Worm (Caenorhabditis elegans) whole organism, mixed stage, embryonic: ENCODE measurements around the gene hlh-25.

Source experiments
- M03D4.4 ChIP-seq: sonication (generic microtip); optimal IDR thresholded peaks from 2 replicates; lab custom pipeline; 2017; ENCODE audit warnings: mild to moderate bottlenecking, missing genetic modification characterization, missing compliant biosample characterization
- bed-3 ChIP-seq: fragments of 200-800 bp; sonication (Bioruptor generic); optimal IDR thresholded peaks from 3 replicates; lab custom pipeline; 2018; ENCODE audit warnings: mild to moderate bottlenecking, missing genetic modification characterization, moderate library complexity, missing compliant biosample characterization
- blmp-1 ChIP-seq: fragments of 150-350 bp; optimal IDR thresholded peaks from 2 replicates; lab custom pipeline; 2014; ENCODE audit warnings: missing biosample characterization, missing genetic modification characterization
- ceh-43 ChIP-seq: fragments of 200-800 bp; sonication (Bioruptor generic); optimal IDR thresholded peaks from 2 replicates; lab custom pipeline; 2018; ENCODE audit warnings: mild to moderate bottlenecking, missing genetic modification characterization, moderate library complexity, missing compliant biosample characterization
- ceh-83 ChIP-seq: fragments of 200-800 bp; sonication (Bioruptor generic); optimal IDR thresholded peaks from 2 replicates; lab custom pipeline; 2018; ENCODE audit warnings: mild to moderate bottlenecking, missing genetic modification characterization, missing compliant biosample characterization
- ces-1 ChIP-seq: fragments of 150-350 bp; optimal IDR thresholded peaks from 2 replicates; lab custom pipeline; 2014; ENCODE audit warnings: missing biosample characterization, missing genetic modification reagents, missing genetic modification characterization
- drap-1 ChIP-seq: fragments of 200-800 bp; sonication (Bioruptor generic); optimal IDR thresholded peaks from 3 replicates; lab custom pipeline; 2018; ENCODE audit warnings: mild to moderate bottlenecking, missing genetic modification characterization, missing compliant biosample characterization
- elt-1 ChIP-seq: sonication (generic microtip); optimal IDR thresholded peaks from 2 replicates; lab custom pipeline; 2017; ENCODE audit warnings: missing genetic modification characterization, mild to moderate bottlenecking, missing compliant biosample characterization, antibody characterized with exemption, moderate library complexity, borderline replicate concordance; ENCODE audit not compliant: insufficient read depth
- elt-3 ChIP-seq: fragments of 150-350 bp; optimal IDR thresholded peaks from 2 replicates; lab custom pipeline; 2014; ENCODE audit warnings: missing biosample characterization, missing genetic modification characterization
- flh-1 ChIP-seq: fragments of 200-800 bp; sonication (Bioruptor generic); optimal IDR thresholded peaks from 2 replicates; lab custom pipeline; 2018; ENCODE audit warnings: mild to moderate bottlenecking, missing genetic modification characterization, moderate library complexity, missing compliant biosample characterization
- ham-2 ChIP-seq: fragments of 200-800 bp; sonication (Bioruptor generic); optimal IDR thresholded peaks from 2 replicates; lab custom pipeline; 2018; ENCODE audit warnings: mild to moderate bottlenecking, missing genetic modification characterization, missing compliant biosample characterization
- hlh-1 ChIP-seq: fragments of 150-350 bp; optimal IDR thresholded peaks from 2 replicates; lab custom pipeline; 2014; ENCODE audit warnings: missing biosample characterization, missing genetic modification reagents, missing genetic modification characterization
- lin-13 ChIP-seq: fragments of 150-350 bp; optimal IDR thresholded peaks from 2 replicates; lab custom pipeline; 2014; ENCODE audit warnings: missing biosample characterization, missing genetic modification characterization
- lin-32 ChIP-seq: fragments of 200-800 bp; sonication (Bioruptor generic); optimal IDR thresholded peaks from 2 replicates; lab custom pipeline; 2018; ENCODE audit warnings: mild to moderate bottlenecking, missing genetic modification characterization, missing compliant biosample characterization
- mab-5 ChIP-seq: fragments of 150-350 bp; optimal IDR thresholded peaks from 2 replicates; lab custom pipeline; 2014; ENCODE audit warnings: missing biosample characterization, missing genetic modification characterization
- mep-1 ChIP-seq: fragments of 150-350 bp; optimal IDR thresholded peaks from 2 replicates; lab custom pipeline; 2017; ENCODE audit warnings: missing biosample characterization, missing genetic modification reagents, missing genetic modification characterization, inconsistent platforms
- nhr-12 ChIP-seq: fragments of 150-350 bp; optimal IDR thresholded peaks from 2 replicates; lab custom pipeline; 2014; ENCODE audit warnings: missing biosample characterization, missing genetic modification characterization
- nhr-2 ChIP-seq: fragments of 150-350 bp; optimal IDR thresholded peaks from 2 replicates; lab custom pipeline; 2014; ENCODE audit warnings: missing biosample characterization, missing genetic modification characterization
- nhr-237 ChIP-seq: fragments of 150-350 bp; optimal IDR thresholded peaks from 2 replicates; lab custom pipeline; 2014; ENCODE audit warnings: missing biosample characterization, missing genetic modification characterization
- nhr-76 ChIP-seq: sonication (generic microtip); optimal IDR thresholded peaks from 2 replicates; lab custom pipeline; 2017; ENCODE audit warnings: missing biosample characterization, missing genetic modification characterization
- pha-4 ChIP-seq: fragments of 150-350 bp; optimal IDR thresholded peaks from 2 replicates; lab custom pipeline; 2018; ENCODE audit warnings: missing biosample characterization, missing genetic modification reagents, missing genetic modification characterization
- snpc-4 ChIP-seq: fragments of 150-350 bp; optimal IDR thresholded peaks from 2 replicates; lab custom pipeline; 2014; ENCODE audit warnings: missing biosample characterization, missing genetic modification characterization
- sptf-1 ChIP-seq: sonication (generic microtip); optimal IDR thresholded peaks from 2 replicates; lab custom pipeline; 2017; ENCODE audit warnings: mild to moderate bottlenecking, missing genetic modification characterization, moderate library complexity, missing compliant biosample characterization
- unc-120 ChIP-seq: sonication (generic microtip); optimal IDR thresholded peaks from 2 replicates; lab custom pipeline; 2017; ENCODE audit warnings: missing genetic modification characterization, missing compliant biosample characterization; ENCODE audit not compliant: poor library complexity, severe bottlenecking
- unc-39 ChIP-seq: fragments of 150-350 bp; optimal IDR thresholded peaks from 2 replicates; lab custom pipeline; 2014; ENCODE audit warnings: missing biosample characterization, missing genetic modification characterization
- unc-62 ChIP-seq: fragments of 150-350 bp; optimal IDR thresholded peaks from 2 replicates; lab custom pipeline; 2014; ENCODE audit warnings: missing biosample characterization, missing genetic modification reagents, missing genetic modification characterization
- ztf-11 ChIP-seq: fragments of 150-350 bp; optimal IDR thresholded peaks from 2 replicates; lab custom pipeline; 2014; ENCODE audit warnings: missing biosample characterization, missing genetic modification characterization

The hlh-25 gene

DNA sequence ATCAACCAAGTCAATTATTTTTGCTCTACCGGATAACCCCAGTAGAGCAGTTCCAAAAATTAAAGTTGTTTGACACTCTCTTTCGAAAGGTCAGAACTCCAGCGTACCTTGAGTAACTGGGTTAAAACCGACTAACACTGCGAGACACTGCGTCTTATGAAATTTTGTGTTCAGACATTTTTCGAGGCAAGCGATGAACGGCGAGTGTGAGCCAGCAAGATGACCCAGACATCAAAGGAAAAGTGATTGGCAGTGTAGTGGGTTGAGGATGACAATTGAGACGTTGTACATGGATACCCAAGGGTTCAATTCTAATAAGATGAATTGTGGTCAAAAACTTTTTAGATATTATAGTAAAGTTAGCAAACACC lies 9.1 kb downstream of the hlh-25 start:
- TF ChIP-seq nhr-2 (peak; percentile 23), ceh-83 (GFP tag; lab: Kevin White, UChicago) (no peak)

DNA sequence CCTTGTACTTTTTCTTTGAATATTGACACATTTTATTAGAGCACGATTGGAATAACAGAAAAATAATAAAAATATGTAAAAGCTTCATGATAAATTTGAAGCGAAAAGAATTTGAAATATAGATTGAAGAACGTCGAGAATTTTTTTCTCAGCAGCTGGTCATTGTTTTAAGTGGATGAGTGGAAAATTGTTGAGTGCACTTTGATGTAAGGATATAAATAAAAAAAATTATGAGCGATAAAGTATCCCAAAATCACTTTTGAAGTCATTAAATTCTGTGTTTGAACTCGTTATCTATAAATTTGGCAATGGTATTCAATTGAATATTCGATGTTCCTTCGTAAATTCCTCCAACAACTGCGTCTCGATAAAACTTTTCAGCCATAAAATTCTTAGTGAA lies 9.7 kb downstream of the hlh-25 start, which contains the start of gene ins-13:
Gene ins-13, minus strand, starts transcription at position 101 of the 400 bp plus-strand sequence.
- TF ChIP-seq unc-120 (tag; lab: Kevin White, UChicago) = no peak
- TF ChIP-seq, all 35 proteins: peak for 0

DNA sequence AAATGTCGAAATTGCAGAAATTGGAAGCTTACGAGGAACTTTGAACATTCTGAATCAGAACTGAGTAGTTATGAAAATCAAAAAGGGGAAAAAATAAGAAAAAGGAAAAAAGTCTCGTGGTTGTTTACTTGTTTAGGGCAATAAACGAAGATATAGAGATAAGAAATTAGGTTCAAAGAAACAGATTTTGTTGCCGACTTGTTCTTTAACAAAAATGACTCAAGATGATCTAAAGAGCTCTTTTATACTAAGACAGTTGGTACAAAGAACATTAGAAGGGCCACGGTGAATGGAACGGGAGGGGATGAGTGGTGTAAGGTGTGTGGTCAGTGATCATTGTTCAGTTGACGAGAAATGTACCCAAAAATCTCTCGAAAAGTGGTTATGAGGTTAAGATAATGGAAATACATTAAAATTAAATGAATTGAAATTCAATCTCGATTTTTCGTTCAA lies 12.4 kb downstream of the hlh-25 start, which contains the start of gene acdh-2:
Gene acdh-2, minus strand, starts transcription at position 51 of the 453 bp plus-strand sequence.
- TF ChIP-seq ham-2 (GFP tag; lab: Kevin White, UChicago) = no peak
- no peak for TF ChIP-seq unc-120 (tag; lab: Kevin White, UChicago)
- TF ChIP-seq ceh-43 (GFP tag; lab: Kevin White, UChicago) = no peak
- no peak for TF ChIP-seq nhr-237 (tag; lab: Kevin White, UChicago)
- TF ChIP-seq hlh-1 (tag; lab: Kevin White, UChicago) = no peak
- no peak for TF ChIP-seq ztf-11 (tag; lab: Kevin White, UChicago)
- TF ChIP-seq elt-1 = no peak
- no peak for TF ChIP-seq nhr-2
- TF ChIP-seq elt-3 = no peak

DNA sequence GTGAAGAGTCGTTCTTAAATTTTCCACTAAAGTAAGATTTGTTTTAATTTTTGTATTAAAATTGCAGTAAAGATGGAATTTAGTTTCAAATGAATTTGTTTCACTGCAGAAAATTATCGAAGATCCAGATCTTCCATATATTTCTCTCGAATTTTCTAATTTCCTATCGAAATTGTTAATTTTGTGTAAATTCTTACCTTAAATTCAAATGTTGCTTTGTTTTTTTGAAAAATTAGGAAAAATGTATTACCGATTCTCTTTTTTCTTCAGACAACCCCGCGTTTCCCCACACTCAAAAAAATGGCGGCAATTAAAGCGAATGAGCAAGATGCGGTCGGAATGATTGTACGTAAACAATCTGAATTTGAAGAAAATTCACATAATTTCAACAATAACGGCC lies 14.7 kb downstream of the hlh-25 start, which contains the start of gene C17C3.6:
Gene C17C3.6, plus strand, starts transcription at position 301 of the 400 bp plus-strand sequence.
- TF ChIP-seq sptf-1 (tag; lab: Kevin White, UChicago) (no peak), nhr-237 (tag; lab: Kevin White, UChicago) (no peak), mep-1 (tag; lab: Kevin White, UChicago) (no peak), nhr-12 (tag; lab: Kevin White, UChicago) (no peak), nhr-2 (no peak), unc-39 (tag; lab: Kevin White, UChicago) (no peak), lin-32 (GFP tag; lab: Kevin White, UChicago) (no peak)

DNA sequence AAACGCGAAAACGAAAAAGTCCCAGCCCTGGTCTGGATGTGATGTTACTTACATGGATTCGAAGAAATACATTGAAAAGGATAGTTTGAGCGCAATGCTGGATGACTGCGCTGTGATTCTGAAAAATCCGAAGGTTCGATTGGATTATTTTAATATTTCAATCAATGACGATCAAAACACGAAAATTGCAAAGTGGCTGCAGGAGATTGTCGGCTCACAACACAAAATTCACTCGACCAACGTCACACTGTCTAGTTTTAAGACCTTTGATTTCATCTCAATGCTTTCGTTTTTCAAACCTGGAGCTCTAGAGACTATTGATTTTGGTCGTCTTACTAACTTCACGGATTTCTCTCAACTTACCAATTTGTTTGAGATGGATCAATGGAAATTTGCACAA lies 16.5 kb downstream of the hlh-25 start, which contains the start of gene C17C3.5:
Gene C17C3.5, plus strand, starts transcription at position 301 of the 400 bp plus-strand sequence.
- TF ChIP-seq nhr-2 = no peak
- TF ChIP-seq M03D4.4 (tag; lab: Kevin White, UChicago) = no peak
- TF ChIP-seq snpc-4 (tag; lab: Kevin White, UChicago) = no peak
- TF ChIP-seq blmp-1 (tag; lab: Kevin White, UChicago) = no peak
- no peak for TF ChIP-seq ham-2 (GFP tag; lab: Kevin White, UChicago)
- TF ChIP-seq lin-13 (tag; lab: Kevin White, UChicago) = no peak
- no peak for TF ChIP-seq hlh-1 (tag; lab: Kevin White, UChicago)
- no peak for TF ChIP-seq pha-4 (tag; lab: Kevin White, UChicago)
- no peak for TF ChIP-seq nhr-76 (tag; lab: Kevin White, UChicago)
- TF ChIP-seq bed-3 = no peak

DNA sequence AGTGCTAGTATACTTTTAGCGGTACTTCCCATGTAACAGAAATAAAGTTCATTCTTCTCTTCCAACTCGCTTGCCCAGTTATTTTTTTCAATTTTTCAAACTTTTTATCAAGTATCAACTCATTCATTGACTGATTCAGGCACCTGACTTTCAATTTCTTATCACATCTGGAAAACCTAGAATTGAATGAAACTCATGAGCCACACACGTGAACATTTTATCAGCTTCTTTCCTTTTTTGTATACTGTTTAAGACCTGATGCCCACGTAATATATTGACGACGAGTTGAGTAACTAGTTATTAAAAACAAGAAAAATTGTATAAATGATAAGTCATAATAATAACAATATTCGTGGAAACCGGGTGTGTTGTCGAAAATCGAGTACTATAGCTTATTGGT lies 18.5 kb downstream of the hlh-25 start:
- TF ChIP-seq mab-5 (tag; lab: Kevin White, UChicago) (no peak), ces-1 (GFP tag; lab: Kevin White, UChicago) (no peak), sptf-1 (tag; lab: Kevin White, UChicago) (no peak), hlh-1 (tag; lab: Kevin White, UChicago) (no peak), ham-2 (GFP tag; lab: Kevin White, UChicago) (no peak), M03D4.4 (tag; lab: Kevin White, UChicago) (no peak), nhr-12 (tag; lab: Kevin White, UChicago) (no peak), pha-4 (tag; lab: Kevin White, UChicago) (no peak), mep-1 (tag; lab: Kevin White, UChicago) (no peak), lin-13 (tag; lab: Kevin White, UChicago) (no peak)

DNA sequence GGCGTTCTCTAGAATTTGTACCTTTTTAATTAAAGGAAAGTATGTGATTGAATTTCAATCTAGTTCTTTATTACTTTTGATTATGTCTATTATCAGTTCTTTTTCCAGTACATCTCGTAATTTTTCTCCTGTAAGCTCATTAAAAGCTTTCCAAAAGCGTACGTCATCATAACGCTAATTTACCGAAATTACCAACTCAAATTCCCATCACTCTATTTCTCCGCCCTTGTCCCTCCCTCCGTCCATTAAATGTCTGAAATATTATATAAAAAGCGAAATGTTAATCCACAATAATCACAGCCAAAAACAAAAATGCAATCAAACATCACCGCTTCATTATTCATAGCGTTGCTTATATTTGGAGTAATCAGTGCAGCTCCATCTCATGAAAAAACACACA lies 19.3 kb downstream of the hlh-25 start, which contains the start of gene ins-12:
Gene ins-12, plus strand, starts transcription at position 301 of the 400 bp plus-strand sequence.
- TF ChIP-seq unc-39 (tag; lab: Kevin White, UChicago) (no peak), mab-5 (tag; lab: Kevin White, UChicago) (no peak), nhr-76 (tag; lab: Kevin White, UChicago) (no peak), nhr-2 (no peak), mep-1 (tag; lab: Kevin White, UChicago) (no peak), M03D4.4 (tag; lab: Kevin White, UChicago) (no peak), drap-1 (GFP tag; lab: Kevin White, UChicago) (no peak), unc-62 (GFP tag; lab: Kevin White, UChicago) (no peak), nhr-12 (tag; lab: Kevin White, UChicago) (no peak), snpc-4 (tag; lab: Kevin White, UChicago) (no peak), ces-1 (GFP tag; lab: Kevin White, UChicago) (no peak), nhr-237 (tag; lab: Kevin White, UChicago) (no peak), unc-120 (tag; lab: Kevin White, UChicago) (no peak), blmp-1 (tag; lab: Kevin White, UChicago) (no peak), ham-2 (GFP tag; lab: Kevin White, UChicago) (no peak), bed-3 (no peak), ceh-83 (GFP tag; lab: Kevin White, UChicago) (no peak), flh-1 (GFP tag; lab: Kevin White, UChicago) (no peak), hlh-1 (tag; lab: Kevin White, UChicago) (no peak)
